Worm (Caenorhabditis elegans): Measurements from ENCODE around the gene ubh-4.

The ubh-4 gene

DNA sequence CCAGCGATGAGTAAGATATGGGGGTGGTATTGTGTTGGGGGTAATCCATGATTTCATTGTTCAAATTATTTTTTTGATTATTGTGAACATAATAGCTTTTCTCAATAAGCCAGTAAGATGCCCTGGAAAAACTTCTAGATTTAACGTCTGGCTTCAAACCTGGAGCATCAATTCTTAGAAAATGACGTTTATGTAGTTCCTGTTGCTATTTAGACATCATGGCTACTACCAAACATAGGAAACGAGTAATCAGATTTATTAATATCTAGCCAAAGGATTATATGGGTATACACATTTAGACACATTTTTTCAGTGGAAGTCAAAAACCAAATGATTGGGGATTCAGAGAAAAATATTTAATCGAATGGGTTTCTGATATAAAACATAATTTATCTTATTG lies 20.1 kb upstream of the ubh-4 start:
- TF ChIP-seq fos-1 (tag; optimal IDR thresholded peaks at IDR 0.05) (no peak), fkh-2 (tag; optimal IDR thresholded peaks at IDR 0.05) (no peak), sea-2 (GFP tag; optimal IDR thresholded peaks at IDR 0.05) (no peak), nhr-11 (tag; optimal IDR thresholded peaks at IDR 0.05) (peak; percentile 81), snpc-4 (tag; optimal IDR thresholded peaks at IDR 0.05) (no peak), ceh-16 (tag; optimal IDR thresholded peaks at IDR 0.05) (no peak)

DNA sequence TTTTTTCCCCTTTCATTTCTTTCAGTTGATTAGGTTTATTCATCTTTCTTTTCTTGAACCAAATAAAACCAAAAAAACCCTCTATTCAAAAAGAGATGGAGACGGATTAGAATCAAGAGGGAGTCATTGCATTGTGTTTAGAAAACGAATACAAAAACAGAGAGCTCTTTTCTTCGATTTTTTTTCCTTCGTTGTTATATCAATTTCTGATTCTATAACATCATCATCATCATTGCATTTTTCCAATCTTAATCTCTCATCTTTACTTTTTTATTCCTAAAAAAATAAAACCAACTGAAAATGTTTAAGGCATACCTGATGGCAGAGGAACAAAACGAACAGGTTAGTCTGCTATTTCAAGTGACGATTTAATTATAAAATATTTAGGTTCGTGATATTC lies 19.4 kb upstream of the ubh-4 start, which contains the start of gene T05H10.8:
TSS of gene T05H10.8 (plus strand) at position 301 of the 400 bp plus-strand sequence.
- TF ChIP-seq ceh-16 (tag; optimal IDR thresholded peaks at IDR 0.05) (no peak), lsy-12 (tag; optimal IDR thresholded peaks at IDR 0.05) (no peak)

DNA sequence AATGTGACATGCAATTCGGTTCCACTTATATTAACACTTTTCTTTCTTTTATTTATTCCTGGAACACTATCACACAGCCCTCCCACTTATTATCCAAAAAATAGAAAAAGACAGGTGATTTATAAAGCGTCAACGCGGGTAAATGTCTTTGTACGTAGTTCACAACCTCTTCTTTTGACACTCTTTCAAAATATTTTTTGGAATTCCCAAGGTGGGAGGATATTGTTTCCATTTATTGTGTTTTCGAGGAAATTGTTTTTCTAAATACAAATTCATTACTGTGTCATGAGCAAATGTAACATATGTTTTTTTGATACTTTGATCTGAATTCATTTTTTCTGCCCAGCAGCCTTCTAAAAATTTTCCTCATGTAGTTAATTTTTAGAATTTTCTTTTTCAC lies 18.5 kb upstream of the ubh-4 start:
- no peak for TF ChIP-seq unc-39 (tag; optimal IDR thresholded peaks at IDR 0.05)
- TF ChIP-seq lin-39 (tag; optimal IDR thresholded peaks at IDR 0.05), result no peak
- TF ChIP-seq egl-5 (tag; optimal IDR thresholded peaks at IDR 0.05), result no peak
- TF ChIP-seq fkh-2 (tag; optimal IDR thresholded peaks at IDR 0.05), result no peak
- TF ChIP-seq zag-1 (tag; optimal IDR thresholded peaks at IDR 0.05), result no peak
- TF ChIP-seq ztf-4 (tag; optimal IDR thresholded peaks at IDR 0.05), result no peak

DNA sequence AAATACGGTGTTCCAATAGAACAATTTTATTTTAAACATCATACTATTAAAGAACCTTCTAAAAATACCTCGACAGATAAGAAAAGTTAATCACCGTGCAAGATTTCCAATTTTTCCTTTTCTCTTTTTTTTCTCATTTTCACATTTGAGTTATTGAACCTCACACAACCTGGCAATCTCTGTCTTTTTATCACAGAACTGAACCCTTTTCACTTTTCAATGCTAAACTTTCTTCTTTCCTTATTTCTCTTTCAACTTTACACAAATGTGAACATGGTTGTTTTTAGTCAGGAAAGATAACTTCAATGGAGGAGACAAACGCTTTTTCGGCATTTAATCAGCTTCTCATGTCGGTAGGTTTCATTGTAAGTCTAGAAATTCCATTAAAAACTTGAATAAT lies 13.5 kb upstream of the ubh-4 start, which contains the start of gene T05H10.4:
TSS of gene T05H10.4 (plus strand) at position 301 of the 400 bp plus-strand sequence.
- TF ChIP-seq ceh-9 (tag; optimal IDR thresholded peaks at IDR 0.05), result no peak

DNA sequence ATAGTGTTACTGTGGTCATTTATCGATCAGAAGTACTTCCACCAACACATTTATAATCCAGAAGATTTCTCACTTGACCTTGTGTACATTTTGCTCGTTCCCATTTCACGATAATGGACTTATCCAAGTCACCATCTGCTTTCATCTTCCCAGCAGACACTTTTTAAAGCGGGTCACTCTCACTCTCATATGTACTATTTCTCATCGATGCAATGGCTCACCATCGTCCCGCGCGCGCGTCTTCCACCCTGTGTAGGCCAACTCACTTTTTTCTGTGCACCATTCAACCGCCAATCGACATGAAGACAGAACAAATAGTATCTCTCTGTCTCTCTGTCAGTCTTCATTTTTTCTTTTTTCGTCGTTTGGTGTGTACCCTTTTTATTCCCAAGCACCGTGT lies 12.8 kb upstream of the ubh-4 start:
- TF ChIP-seq egl-27 (tag; optimal IDR thresholded peaks at IDR 0.05) (no peak), ztf-11 (tag; optimal IDR thresholded peaks at IDR 0.05) (no peak), skn-1 (tag; optimal IDR thresholded peaks at IDR 0.05) (no peak), hmg-11 (tag; optimal IDR thresholded peaks at IDR 0.05) (no peak), nhr-28 (tag; optimal IDR thresholded peaks at IDR 0.05) (no peak), mdl-1 (tag; optimal IDR thresholded peaks at IDR 0.05) (no peak), nhr-43 (tag; optimal IDR thresholded peaks at IDR 0.05; ENCODE audit: poor library complexity, severe bottlenecking) (no peak), fos-1 (tag; optimal IDR thresholded peaks at IDR 0.05) (no peak), zag-1 (tag; optimal IDR thresholded peaks at IDR 0.05) (no peak), nhr-12 (tag; optimal IDR thresholded peaks at IDR 0.05) (no peak), ZK546.5 (tag; optimal IDR thresholded peaks at IDR 0.05) (no peak), nfya-1 (tag; optimal IDR thresholded peaks at IDR 0.05; ENCODE audit: insufficient read depth) (no peak), elt-1 (tag; optimal IDR thresholded peaks at IDR 0.05) (no peak), elt-2 (tag; optimal IDR thresholded peaks at IDR 0.05) (no peak), fkh-10 (GFP tag; optimal IDR thresholded peaks at IDR 0.05) (no peak), unc-62 (GFP tag; optimal IDR thresholded peaks at IDR 0.05) (no peak), ama-1 (optimal IDR thresholded peaks at IDR 0.05) (no peak), lin-39 (tag; optimal IDR thresholded peaks at IDR 0.05) (no peak), mml-1 (tag; optimal IDR thresholded peaks at IDR 0.05) (no peak)

DNA sequence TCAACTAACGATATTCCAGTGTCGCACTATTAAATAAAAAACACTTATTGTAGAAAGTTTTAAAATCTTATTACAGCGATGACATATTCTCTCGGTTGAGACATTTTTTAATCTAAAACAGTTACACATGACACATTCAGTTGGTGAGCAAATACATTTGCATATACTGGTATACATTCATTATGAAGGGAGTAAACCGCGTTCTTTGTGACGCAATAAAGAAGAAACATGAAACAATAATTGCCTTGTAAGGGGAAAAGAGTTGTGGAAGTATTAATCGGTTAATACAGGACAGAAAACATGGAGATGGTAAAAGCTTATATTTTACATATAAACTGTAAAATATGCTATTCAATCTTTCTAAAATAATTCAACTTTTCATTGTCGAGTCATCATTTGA lies 11.9 kb upstream of the ubh-4 start:
- TF ChIP-seq R02D3.7 (tag; optimal IDR thresholded peaks at IDR 0.05), result no peak

ce11 chrII:8050477-8050876 lies 11.1 kb upstream of the ubh-4 start, which contains the start of gene mtre-1:
Gene mtre-1 (minus strand): TSS chrII:8050577.
- TF ChIP-seq aly-2 (tag; optimal IDR thresholded peaks at IDR 0.05), result no peak
- TF ChIP-seq ztf-11 (tag; optimal IDR thresholded peaks at IDR 0.05), result no peak
- no peak for TF ChIP-seq ceh-16 (tag; optimal IDR thresholded peaks at IDR 0.05)
- no peak for TF ChIP-seq sea-2 (GFP tag; optimal IDR thresholded peaks at IDR 0.05)
- TF ChIP-seq elt-1 (tag; optimal IDR thresholded peaks at IDR 0.05), result no peak
- TF ChIP-seq nhr-23 (tag; optimal IDR thresholded peaks at IDR 0.05), result no peak
- no peak for TF ChIP-seq ceh-28 (tag; optimal IDR thresholded peaks at IDR 0.05)
